Worm (Caenorhabditis elegans) whole organism, young adult: Measurements from ENCODE around the gene csn-6.

Experiments
- F52B5.7 ChIP-seq: sonication (generic microtip); optimal IDR thresholded peaks from 2 replicates; lab custom pipeline; 2016; ENCODE audit warnings: mild to moderate bottlenecking, missing genetic modification characterization, missing compliant biosample characterization
- dox-1 ChIP-seq: fragments of 200-800 bp; sonication (Bioruptor generic); IDR thresholded peaks from 2 replicates; pipeline ENCODE4 v1.3.6; 2022; ENCODE audit warnings: missing genetic modification reagents, missing genetic modification characterization, missing compliant biosample characterization
- pha-4 ChIP-seq: fragments of 150-350 bp; sonication (generic microtip); optimal IDR thresholded peaks from 2 replicates; lab custom pipeline; 2014; ENCODE audit warnings: missing biosample characterization, missing genetic modification reagents, missing genetic modification characterization
- tlf-1 ChIP-seq: fragments of 200-800 bp; sonication (Bioruptor generic); optimal IDR thresholded peaks from 2 replicates; lab custom pipeline; 2018; ENCODE audit warnings: mild to moderate bottlenecking, missing genetic modification characterization, missing compliant biosample characterization

- TF ChIP-seq pha-4 (tag; lab: Kevin White, UChicago) = no peak
- no peak for TF ChIP-seq dox-1
- no peak for TF ChIP-seq tlf-1 (GFP tag; lab: Kevin White, UChicago)
- no peak for TF ChIP-seq F52B5.7
These were observed 46.6 kb downstream of the csn-6 start, which contains the start of gene W02A2.9 for ce11 chrIV:13347232-13347715.
